Worm (Caenorhabditis elegans) whole organism, L4 larva: ENCODE results near the gene ztf-1.
A peak's percentile ranks its signal among the peaks of the same experiment; 100 is the strongest.

Experiments used
- F26F4.8 ChIP-seq: fragments of 200-800 bp; sonication (Bioruptor generic); conservative IDR thresholded peaks from 2 replicates; pipeline ENCODE4 v1.3.6; 2022; ENCODE audit warnings: missing genetic modification characterization, missing compliant biosample characterization
- T26A8.4 ChIP-seq: fragments of 200-800 bp; sonication (Bioruptor generic); IDR thresholded peaks from 2 replicates; pipeline ENCODE4 v1.3.6; 2022; ENCODE audit warnings: missing genetic modification characterization, missing compliant biosample characterization
- Y75B8A.6 ChIP-seq: fragments of 200-800 bp; sonication (Bioruptor generic); IDR thresholded peaks from 2 replicates; pipeline ENCODE4 v1.3.6; 2022; ENCODE audit warnings: missing genetic modification reagents, missing genetic modification characterization, missing compliant biosample characterization
- ZK337.2 ChIP-seq: fragments of 200-800 bp; sonication (Bioruptor generic); IDR thresholded peaks from 2 replicates; pipeline ENCODE4 v1.3.6; 2022; ENCODE audit warnings: missing genetic modification reagents, missing genetic modification characterization, missing compliant biosample characterization
- ZK546.5 ChIP-seq, 2 experiments: sonication (generic microtip); optimal IDR thresholded peaks; 2 replicates each; lab custom pipeline; 2017; ENCODE audit warnings: missing biosample characterization in 2 of 2, missing genetic modification characterization in 2 of 2
- aha-1 ChIP-seq: fragments of 150-350 bp; peaks from one replicate; lab custom pipeline; 2014; ENCODE audit warnings: missing biosample characterization, missing genetic modification characterization
- aly-2 ChIP-seq: sonication (generic microtip); optimal IDR thresholded peaks from 2 replicates; lab custom pipeline; 2018; ENCODE audit warnings: missing biosample characterization, missing genetic modification characterization
- arid-1 ChIP-seq: fragments of 200-800 bp; sonication (Bioruptor generic); conservative IDR thresholded peaks from 2 replicates; pipeline ENCODE4 v1.3.6; 2022; ENCODE audit warnings: missing genetic modification reagents, missing genetic modification characterization, missing compliant biosample characterization
- attf-4 ChIP-seq: sonication (generic microtip); optimal IDR thresholded peaks from 3 replicates; lab custom pipeline; 2017; ENCODE audit warnings: missing biosample characterization, missing genetic modification characterization
- ceh-28 ChIP-seq: fragments of 150-350 bp; optimal IDR thresholded peaks from 2 replicates; lab custom pipeline; 2014; ENCODE audit warnings: missing biosample characterization, missing genetic modification reagents, missing genetic modification characterization
- ctbp-1 ChIP-seq: fragments of 200-800 bp; sonication (Bioruptor generic); IDR thresholded peaks from 2 replicates; pipeline ENCODE4 v1.3.6; 2022; ENCODE audit warnings: missing genetic modification reagents, missing genetic modification characterization, missing compliant biosample characterization
- daf-19 ChIP-seq: fragments of 200-800 bp; sonication (Bioruptor generic); conservative IDR thresholded peaks from 2 replicates; pipeline ENCODE4 v1.3.6; 2022; ENCODE audit warnings: missing genetic modification characterization, missing compliant biosample characterization
- dmd-6 ChIP-seq: fragments of 200-800 bp; sonication (Bioruptor generic); IDR thresholded peaks from 2 replicates; pipeline ENCODE4 v1.3.6; 2022; ENCODE audit warnings: missing genetic modification reagents, missing genetic modification characterization, missing compliant biosample characterization
- dmd-9 ChIP-seq: fragments of 200-800 bp; sonication (Bioruptor generic); IDR thresholded peaks from 2 replicates; pipeline ENCODE4 v1.3.6; 2022; ENCODE audit warnings: missing genetic modification reagents, missing genetic modification characterization, missing compliant biosample characterization
- dpl-1 ChIP-seq: fragments of 150-350 bp; optimal IDR thresholded peaks from 2 replicates; lab custom pipeline; 2014; ENCODE audit warnings: missing biosample characterization, missing genetic modification reagents, missing genetic modification characterization
- duxl-1 ChIP-seq: sonication (generic microtip); optimal IDR thresholded peaks from 2 replicates; lab custom pipeline; 2016; ENCODE audit warnings: mild to moderate bottlenecking, missing genetic modification characterization, moderate library complexity, missing compliant biosample characterization; ENCODE audit not compliant: poor library complexity
- dve-1 ChIP-seq: sonication (generic microtip); optimal IDR thresholded peaks from 2 replicates; lab custom pipeline; 2017; ENCODE audit warnings: antibody characterized with exemption, mild to moderate bottlenecking, missing genetic modification characterization, missing compliant biosample characterization; ENCODE audit not compliant: insufficient read depth
- fos-1 ChIP-seq: fragments of 150-350 bp; optimal IDR thresholded peaks from 2 replicates; lab custom pipeline; 2014; ENCODE audit warnings: missing biosample characterization, missing genetic modification characterization
- hlh-11 ChIP-seq: fragments of 200-800 bp; sonication (Bioruptor generic); optimal IDR thresholded peaks from 2 replicates; lab custom pipeline; 2018; ENCODE audit warnings: mild to moderate bottlenecking, missing genetic modification characterization, missing compliant biosample characterization
- hlh-30 ChIP-seq: sonication (generic microtip); optimal IDR thresholded peaks from 2 replicates; lab custom pipeline; 2017; ENCODE audit warnings: antibody characterized with exemption, mild to moderate bottlenecking, missing genetic modification characterization, missing compliant biosample characterization; ENCODE audit not compliant: insufficient read depth
- lim-7 ChIP-seq: fragments of 200-800 bp; sonication (Bioruptor generic); IDR thresholded peaks from 2 replicates; pipeline ENCODE4 v1.3.6; 2022; ENCODE audit warnings: missing genetic modification characterization, missing compliant biosample characterization
- lin-1 ChIP-seq: fragments of 200-800 bp; sonication (Bioruptor generic); IDR thresholded peaks from 2 replicates; pipeline ENCODE4 v1.3.6; 2022; ENCODE audit warnings: missing genetic modification reagents, missing genetic modification characterization, missing compliant biosample characterization
- lin-13 ChIP-seq: fragments of 150-350 bp; optimal IDR thresholded peaks from 2 replicates; lab custom pipeline; 2014; ENCODE audit warnings: missing biosample characterization, missing genetic modification reagents, missing genetic modification characterization
- lin-15B ChIP-seq: fragments of 150-350 bp; sonication (generic microtip); optimal IDR thresholded peaks from 3 replicates; lab custom pipeline; 2014; ENCODE audit warnings: missing biosample characterization, missing genetic modification characterization
- lin-29 ChIP-seq: fragments of 200-800 bp; sonication (Bioruptor generic); IDR thresholded peaks from 2 replicates; pipeline ENCODE4 v1.3.6; 2022; ENCODE audit warnings: missing genetic modification reagents, missing genetic modification characterization, missing compliant biosample characterization
- madf-5 ChIP-seq, 2 experiments: fragments of 200-800 bp; sonication (Bioruptor generic); IDR thresholded peaks; 2 replicates each; pipeline ENCODE4 v1.3.6; 2022; ENCODE audit warnings: missing compliant biosample characterization in 2 of 2, missing genetic modification characterization in 2 of 2
- madf-9 ChIP-seq: fragments of 200-800 bp; sonication (Bioruptor generic); conservative IDR thresholded peaks from 2 replicates; pipeline ENCODE4 v1.3.6; 2022; ENCODE audit warnings: missing genetic modification reagents, missing genetic modification characterization, missing compliant biosample characterization
- mep-1 ChIP-seq: fragments of 150-350 bp; sonication (generic microtip); optimal IDR thresholded peaks from 3 replicates; lab custom pipeline; 2014; ENCODE audit warnings: missing biosample characterization, missing genetic modification characterization
- nhr-25 ChIP-seq: sonication (generic microtip); optimal IDR thresholded peaks from 2 replicates; lab custom pipeline; 2017; ENCODE audit warnings: missing genetic modification characterization, mild to moderate bottlenecking, missing compliant biosample characterization, antibody characterized with exemption, moderate library complexity, borderline replicate concordance; ENCODE audit not compliant: insufficient read depth
- pha-4 ChIP-seq, 2 experiments: fragments of 150-350 bp in 1 of 2; fragments of 200-800 bp in 1 of 2; sonication (Bioruptor generic) in 1 of 2; IDR thresholded peaks in 1 of 2; optimal IDR thresholded peaks in 1 of 2; 2 replicates each; pipeline versions ENCODE4 v1.3.6 to Lab custom; 2014 to 2022; ENCODE audit warnings: missing genetic modification characterization in 2 of 2, missing genetic modification reagents in 2 of 2, missing biosample characterization in 1 of 2, missing compliant biosample characterization in 1 of 2
- rbr-2 ChIP-seq: sonication (generic microtip); optimal IDR thresholded peaks from 2 replicates; lab custom pipeline; 2016; ENCODE audit warnings: missing genotype, missing genetic modification characterization, missing compliant biosample characterization
- sdz-12 ChIP-seq: fragments of 200-800 bp; sonication (Bioruptor generic); optimal IDR thresholded peaks from 2 replicates; lab custom pipeline; 2018; ENCODE audit warnings: mild to moderate bottlenecking, missing genetic modification characterization, missing compliant biosample characterization
- skn-1 ChIP-seq: fragments of 150-350 bp; optimal IDR thresholded peaks from 2 replicates; lab custom pipeline; 2014; ENCODE audit warnings: missing biosample characterization, missing genetic modification characterization
- spr-1 ChIP-seq: sonication (generic microtip); optimal IDR thresholded peaks from 2 replicates; lab custom pipeline; 2016; ENCODE audit warnings: mild to moderate bottlenecking, missing genetic modification characterization, missing compliant biosample characterization
- spr-3 ChIP-seq: fragments of 200-800 bp; sonication (Bioruptor generic); optimal IDR thresholded peaks from 2 replicates; lab custom pipeline; 2018; ENCODE audit warnings: mild to moderate bottlenecking, missing genetic modification characterization, missing compliant biosample characterization
- tra-1 ChIP-seq: fragments of 200-800 bp; sonication (Bioruptor generic); IDR thresholded peaks from 2 replicates; pipeline ENCODE4 v1.3.6; 2022; ENCODE audit warnings: missing genetic modification reagents, missing genetic modification characterization, missing compliant biosample characterization
- unc-39 ChIP-seq: sonication (generic microtip); optimal IDR thresholded peaks from 2 replicates; lab custom pipeline; 2017; ENCODE audit warnings: missing biosample characterization, missing genetic modification characterization
- unc-62 ChIP-seq, 3 experiments: fragments of 150-350 bp in 1 of 3; sonication (generic microtip); optimal IDR thresholded peaks in 2 of 3; peaks in 1 of 3; 1 replicate in 1 of 3; 2 replicates in 2 of 3; lab custom pipeline; 2014 to 2017; ENCODE audit warnings: missing biosample characterization in 3 of 3, missing genetic modification characterization in 3 of 3, missing genetic modification reagents in 3 of 3, missing genotype in 1 of 3
- zag-1 ChIP-seq: fragments of 150-350 bp; optimal IDR thresholded peaks from 2 replicates; lab custom pipeline; 2014; ENCODE audit warnings: missing biosample characterization, missing genetic modification characterization
- zfp-2 ChIP-seq: sonication (generic microtip); optimal IDR thresholded peaks from 2 replicates; lab custom pipeline; 2016; ENCODE audit warnings: mild to moderate bottlenecking, missing genetic modification characterization, missing compliant biosample characterization
- zfp-3 ChIP-seq: fragments of 200-800 bp; sonication (Bioruptor generic); conservative IDR thresholded peaks from 2 replicates; pipeline ENCODE4 v1.3.6; 2022; ENCODE audit warnings: missing genetic modification reagents, missing genetic modification characterization, missing compliant biosample characterization
- zip-2 ChIP-seq: fragments of 150-350 bp; optimal IDR thresholded peaks from 2 replicates; lab custom pipeline; 2014; ENCODE audit warnings: missing biosample characterization, missing genetic modification characterization
- ztf-11 ChIP-seq: fragments of 150-350 bp; optimal IDR thresholded peaks from 2 replicates; lab custom pipeline; 2014; ENCODE audit warnings: missing biosample characterization, missing genetic modification characterization

The ztf-1 gene

ce11 chrIII:8807246-8807645, 15.1 kb upstream of the ztf-1 start, which contains the start of gene F54F2.7:
Gene F54F2.7 (minus strand): TSS chrIII:8807346.
- TF ChIP-seq sdz-12 (no peak), ZK337.2 (GFP tag; lab: Robert Waterston, UW) (no peak)

- TF ChIP-seq zag-1 (no peak), hlh-11 (tag; lab: Kevin White, UChicago) (no peak), dmd-9 (GFP tag; lab: Robert Waterston, UW) (no peak), aly-2 (tag; lab: Kevin White, UChicago) (peak; percentile 33), duxl-1 (tag; lab: Kevin White, UChicago) (no peak), lim-7 (GFP tag; lab: Robert Waterston, UW) (0 out of 2 replicates have a peak, but pooled peaks have one; percentile 47), ceh-28 (tag; lab: Kevin White, UChicago) (no peak), madf-5 (GFP tag; IDR thresholded peaks at IDR 0.05; lab: Robert Waterston, UW) (0 out of 4 replicates have a peak, but pooled peaks of 1 of the 2 experiments have one; percentile 20), aha-1 (tag; lab: Kevin White, UChicago) (peak; percentile 54), dve-1 (no peak), zip-2 (tag; lab: Kevin White, UChicago) (no peak), lin-29 (GFP tag; lab: Robert Waterston, UW) (no peak), ZK546.5 (tag; optimal IDR thresholded peaks at IDR 0.05; lab: Kevin White, UChicago) (no peak), hlh-30 (tag; lab: Kevin White, UChicago) (no peak), spr-1 (tag; lab: Kevin White, UChicago) (no peak), spr-3 (GFP tag; lab: Kevin White, UChicago) (no peak), skn-1 (tag; lab: Kevin White, UChicago) (no peak), dmd-6 (no peak), tra-1 (GFP tag; lab: Robert Waterston, UW) (no peak), ctbp-1 (no peak), unc-39 (tag; lab: Kevin White, UChicago) (no peak), ztf-11 (no peak), sdz-12 (no peak), mep-1 (tag; lab: Kevin White, UChicago) (no peak), nhr-25 (tag; lab: Kevin White, UChicago) (no peak), rbr-2 (no peak), madf-9 (no peak)
These were observed 13.7 kb upstream of the ztf-1 start for ce11 chrIII:8805815-8806214.

DNA sequence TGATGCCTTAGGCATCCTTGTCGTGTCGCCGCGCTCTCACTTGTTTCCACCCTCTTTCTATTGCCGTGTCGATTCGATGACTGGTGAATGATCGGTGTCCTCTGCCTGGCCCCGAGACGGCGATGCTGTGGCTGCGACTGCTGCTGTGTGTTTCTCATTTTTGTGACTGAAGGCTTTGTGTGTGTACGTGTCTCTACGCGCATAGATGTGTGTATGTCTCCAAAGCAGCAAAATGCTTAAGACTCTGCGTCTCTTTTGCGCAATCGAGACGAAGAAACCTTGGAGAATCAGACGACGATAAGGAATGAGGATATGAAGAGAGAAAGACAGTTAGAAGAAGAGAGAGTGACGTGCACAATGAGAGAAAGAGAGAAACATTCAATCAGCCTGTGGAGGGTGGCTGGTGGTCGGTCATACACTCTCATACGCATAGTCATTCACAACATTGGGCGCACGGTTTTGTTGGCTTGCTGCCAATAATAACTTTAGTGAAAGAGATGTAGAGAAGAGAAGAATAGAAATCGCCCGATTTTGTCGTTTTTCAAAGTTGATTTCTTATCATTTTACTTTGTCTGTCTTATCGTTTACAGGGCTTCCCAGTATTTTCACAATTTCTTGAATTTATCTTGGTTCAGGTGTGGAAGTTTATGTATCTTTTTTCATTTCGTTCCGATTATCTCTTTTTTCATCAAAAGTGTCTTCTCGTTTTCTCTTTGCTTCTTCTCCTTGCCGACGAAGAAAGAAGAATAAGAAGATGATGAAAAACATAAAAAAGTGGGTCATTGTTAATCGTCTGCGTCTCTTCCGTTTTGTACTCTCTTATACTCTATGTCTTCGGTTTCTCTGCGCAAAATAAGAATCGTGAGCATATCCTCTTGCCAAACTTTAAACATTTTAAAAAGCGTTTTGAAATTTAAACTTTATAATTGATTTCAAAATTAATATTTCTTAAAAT, 10.0 kb upstream of the ztf-1 start:
- TF ChIP-seq lin-15B (tag; lab: Kevin White, UChicago) (no peak), madf-9 (no peak; the same call in 1 of the 2 replicates), F26F4.8 (GFP tag; lab: Robert Waterston, UW) (no peak), ctbp-1 (peak; percentile 83), pha-4 (GFP tag; IDR thresholded peaks at IDR 0.05; lab: Robert Waterston, UW) (peak; percentile 81), pha-4 (tag; optimal IDR thresholded peaks at IDR 0.05; lab: Kevin White, UChicago) (peak; percentile 86), attf-4 (tag; lab: Kevin White, UChicago) (peak; percentile 81), hlh-11 (tag; lab: Kevin White, UChicago) (peak; percentile 100), dpl-1 (GFP tag; lab: Kevin White, UChicago) (peak; percentile 58), lin-1 (GFP tag; lab: Robert Waterston, UW) (peak; percentile 75; the same call in 1 of the 2 replicates), ztf-11 (no peak), unc-62 (GFP tag; optimal IDR thresholded peaks at IDR 0.05 in 1 of 2; lab: Kevin White, UChicago) (peak; percentile 43 to 100), unc-62 (tag; optimal IDR thresholded peaks at IDR 0.05; lab: Kevin White, UChicago) (peak; percentile 60), lin-29 (GFP tag; lab: Robert Waterston, UW) (peak; percentile 44; the same call in 1 of the 2 replicates), hlh-30 (tag; lab: Kevin White, UChicago) (peak; percentile 98), aly-2 (tag; lab: Kevin White, UChicago) (no peak), arid-1 (GFP tag; lab: Robert Waterston, UW) (0 out of 2 replicates have a peak, but pooled peaks have one; percentile 12), T26A8.4 (GFP tag; lab: Robert Waterston, UW) (peak; percentile 85), Y75B8A.6 (GFP tag; lab: Robert Waterston, UW) (peak; percentile 17; the same call in 1 of the 2 replicates), fos-1 (tag; lab: Kevin White, UChicago) (peak; percentile 87), daf-19 (GFP tag; lab: Robert Waterston, UW) (0 out of 2 replicates have a peak, but pooled peaks have one; percentile 58), zfp-2 (tag; lab: Kevin White, UChicago) (no peak), zfp-3 (GFP tag; lab: Robert Waterston, UW) (peak; percentile 59; the same call in 1 of the 2 replicates), spr-3 (GFP tag; lab: Kevin White, UChicago) (peak; percentile 21), lin-13 (peak; percentile 93)
